Worm (Caenorhabditis elegans): ENCODE measurements around the gene str-185.
A peak's percentile ranks its signal among the peaks of the same experiment; 100 is the strongest.

str-185 gene

ce11 chrIV:4406054-4406539 is 23.7 kb downstream of the str-185 start:
- peak; percentile 91 for TF ChIP-seq lin-39 (tag; optimal IDR thresholded peaks at IDR 0.05)
- peak; percentile 16 for TF ChIP-seq skn-1 (tag; optimal IDR thresholded peaks at IDR 0.05)
- TF ChIP-seq pha-4 (tag; optimal IDR thresholded peaks at IDR 0.05), result peak; percentile 76
- TF ChIP-seq ama-1 (optimal IDR thresholded peaks at IDR 0.05), result peak; percentile 36
- TF ChIP-seq hmg-11 (tag; optimal IDR thresholded peaks at IDR 0.05), result peak; percentile 8
- peak; percentile 34 for TF ChIP-seq nhr-25 (tag; optimal IDR thresholded peaks at IDR 0.05)
- no peak for TF ChIP-seq elt-1 (tag; optimal IDR thresholded peaks at IDR 0.05)
- no peak for TF ChIP-seq unc-39 (tag; optimal IDR thresholded peaks at IDR 0.05)
- TF ChIP-seq nfya-1 (tag; optimal IDR thresholded peaks at IDR 0.05; ENCODE audit: insufficient read depth), result peak; percentile 75
- no peak for TF ChIP-seq mdl-1 (tag; optimal IDR thresholded peaks at IDR 0.05)
- TF ChIP-seq ceh-9 (tag; optimal IDR thresholded peaks at IDR 0.05), result no peak
- peak; percentile 68 for TF ChIP-seq pqm-1 (tag; optimal IDR thresholded peaks at IDR 0.05)
- peak; percentile 24 for TF ChIP-seq nhr-23 (tag; optimal IDR thresholded peaks at IDR 0.05)
- peak; percentile 78 for TF ChIP-seq elt-2 (tag; optimal IDR thresholded peaks at IDR 0.05)
- no peak for TF ChIP-seq ztf-11 (tag; optimal IDR thresholded peaks at IDR 0.05)
- no peak for TF ChIP-seq nhr-76 (tag; optimal IDR thresholded peaks at IDR 0.05)
- peak; percentile 47 for TF ChIP-seq nhr-11 (tag; optimal IDR thresholded peaks at IDR 0.05)
- no peak for TF ChIP-seq ceh-16 (tag; optimal IDR thresholded peaks at IDR 0.05)
- TF ChIP-seq daf-12 (tag; optimal IDR thresholded peaks at IDR 0.05), result no peak
- TF ChIP-seq fos-1 (tag; optimal IDR thresholded peaks at IDR 0.05), result no peak
- peak; percentile 75 for TF ChIP-seq lin-15B (tag; optimal IDR thresholded peaks at IDR 0.05)
- peak; percentile 40 for TF ChIP-seq egl-27 (tag; optimal IDR thresholded peaks at IDR 0.05)
- peak; percentile 38 for TF ChIP-seq egl-5 (tag; optimal IDR thresholded peaks at IDR 0.05)
- TF ChIP-seq R02D3.7 (tag; optimal IDR thresholded peaks at IDR 0.05), result no peak
- TF ChIP-seq nhr-237 (tag; optimal IDR thresholded peaks at IDR 0.05), result no peak
- TF ChIP-seq unc-62 (GFP tag; optimal IDR thresholded peaks at IDR 0.05), result peak; percentile 30
- peak; percentile 78 for TF ChIP-seq snpc-4 (tag; optimal IDR thresholded peaks at IDR 0.05)
- no peak for TF ChIP-seq lsy-12 (tag; optimal IDR thresholded peaks at IDR 0.05)
- no peak for TF ChIP-seq fkh-10 (GFP tag; optimal IDR thresholded peaks at IDR 0.05)

DNA sequence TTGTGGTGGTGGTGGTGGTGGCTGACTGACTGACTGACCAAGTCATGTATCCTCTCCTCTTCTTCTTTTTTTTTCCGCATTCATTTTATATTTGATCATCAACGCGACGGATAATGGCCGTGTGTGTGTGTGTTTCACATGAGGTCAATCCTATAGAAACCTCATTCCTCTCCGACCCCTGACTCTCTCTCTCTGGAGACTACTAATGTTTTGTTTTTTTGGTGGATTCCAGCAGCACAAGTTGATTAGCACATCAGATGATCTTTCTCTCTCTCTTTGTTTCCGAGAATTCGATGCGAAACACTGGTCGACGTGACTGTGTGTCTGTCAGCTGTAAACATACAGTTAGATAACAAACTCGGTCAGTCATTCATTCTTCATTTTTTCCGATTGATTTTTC is 24.7 kb downstream of the str-185 start, which contains the start of gene Y24D9A.7:
TSS of gene Y24D9A.7 (minus strand) at position 46 of the 400 bp plus-strand sequence.
- TF ChIP-seq egl-5 (tag; optimal IDR thresholded peaks at IDR 0.05), result peak; percentile 78
- peak; percentile 42 for TF ChIP-seq nhr-23 (tag; optimal IDR thresholded peaks at IDR 0.05)
- peak; percentile 45 for TF ChIP-seq lin-39 (tag; optimal IDR thresholded peaks at IDR 0.05)
- TF ChIP-seq fkh-10 (GFP tag; optimal IDR thresholded peaks at IDR 0.05), result no peak
- TF ChIP-seq elt-2 (tag; optimal IDR thresholded peaks at IDR 0.05), result peak; percentile 24
- peak; percentile 8 for TF ChIP-seq pqm-1 (tag; optimal IDR thresholded peaks at IDR 0.05)
- TF ChIP-seq ceh-82 (tag; optimal IDR thresholded peaks at IDR 0.05), result no peak
- TF ChIP-seq pha-4 (tag; optimal IDR thresholded peaks at IDR 0.05), result peak; percentile 33
- TF ChIP-seq lin-15B (tag; optimal IDR thresholded peaks at IDR 0.05), result no peak
- no peak for TF ChIP-seq zag-1 (tag; optimal IDR thresholded peaks at IDR 0.05)
- TF ChIP-seq lsy-12 (tag; optimal IDR thresholded peaks at IDR 0.05), result peak; percentile 5
- TF ChIP-seq nhr-28 (tag; optimal IDR thresholded peaks at IDR 0.05), result no peak
- TF ChIP-seq jun-1 (tag; optimal IDR thresholded peaks at IDR 0.05), result no peak
- peak; percentile 19 for TF ChIP-seq nfya-1 (tag; optimal IDR thresholded peaks at IDR 0.05; ENCODE audit: insufficient read depth)
- no peak for TF ChIP-seq daf-12 (tag; optimal IDR thresholded peaks at IDR 0.05)
- peak; percentile 66 for TF ChIP-seq nhr-43 (tag; optimal IDR thresholded peaks at IDR 0.05; ENCODE audit: poor library complexity, severe bottlenecking)

DNA sequence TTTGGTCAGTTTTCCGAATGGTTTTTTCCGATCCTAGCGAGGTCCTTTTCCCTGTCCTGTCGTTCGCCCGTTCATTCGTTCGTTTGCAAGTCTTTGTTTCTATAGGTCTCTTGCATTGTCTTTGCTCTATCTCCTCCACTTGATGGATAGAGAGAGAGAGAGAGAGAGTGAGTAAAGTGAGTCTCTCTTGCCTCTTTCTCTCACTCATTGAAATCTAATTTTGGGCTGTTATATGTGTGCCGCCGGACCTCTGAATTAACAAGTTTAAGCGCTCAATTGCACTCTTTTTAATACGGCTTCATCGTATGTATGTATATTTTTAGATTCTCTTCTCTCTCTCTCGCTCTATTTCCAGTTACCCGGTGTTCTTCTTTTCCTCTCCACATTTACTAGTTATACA is 25.9 kb downstream of the str-185 start:
- TF ChIP-seq nfya-1 (tag; optimal IDR thresholded peaks at IDR 0.05; ENCODE audit: insufficient read depth) (peak; percentile 35), unc-62 (GFP tag; optimal IDR thresholded peaks at IDR 0.05) (no peak), ztf-4 (tag; optimal IDR thresholded peaks at IDR 0.05) (peak; percentile 37), pha-4 (tag; optimal IDR thresholded peaks at IDR 0.05) (peak; percentile 2), R02D3.7 (tag; optimal IDR thresholded peaks at IDR 0.05) (no peak)

ce11 chrIV:4402413-4402812 is 27.4 kb downstream of the str-185 start:
- TF ChIP-seq ama-1 (optimal IDR thresholded peaks at IDR 0.05), result peak; percentile 14
- TF ChIP-seq nhr-43 (tag; optimal IDR thresholded peaks at IDR 0.05; ENCODE audit: poor library complexity, severe bottlenecking), result peak; percentile 49
- TF ChIP-seq unc-39 (tag; optimal IDR thresholded peaks at IDR 0.05), result no peak
- TF ChIP-seq egl-5 (tag; optimal IDR thresholded peaks at IDR 0.05), result no peak
- peak; percentile 14 for TF ChIP-seq nfya-1 (tag; optimal IDR thresholded peaks at IDR 0.05; ENCODE audit: insufficient read depth)
- no peak for TF ChIP-seq ZK546.5 (tag; optimal IDR thresholded peaks at IDR 0.05)
- peak; percentile 75 for TF ChIP-seq nhr-25 (tag; optimal IDR thresholded peaks at IDR 0.05)
- peak; percentile 61 for TF ChIP-seq nhr-23 (tag; optimal IDR thresholded peaks at IDR 0.05)

Data from whole organism, L3 larva.